Fruit fly (Drosophila melanogaster): ENCODE results near the gene Acbp1.

Gene Acbp1

DNA sequence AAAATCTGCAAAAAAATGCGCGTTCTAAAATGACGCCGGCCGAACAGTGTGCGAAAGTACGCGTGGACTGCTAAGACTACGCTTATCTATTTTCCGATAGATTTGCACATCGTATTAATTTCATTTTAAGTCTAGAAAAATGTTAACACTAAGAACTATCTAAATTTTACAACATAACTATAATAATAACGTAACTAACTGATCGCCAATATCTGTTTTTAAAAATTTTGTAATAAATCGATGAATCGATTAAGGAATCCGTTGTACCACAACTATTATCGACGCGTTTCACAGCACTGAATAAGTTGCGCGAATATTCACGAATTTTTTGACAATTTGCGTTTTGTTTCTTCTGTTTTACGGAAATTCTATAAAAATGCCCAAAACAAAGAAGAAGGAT, 48.8 kb upstream of the Acbp1 start, which contains the start of gene Ssb-c31a (continued):
- no peak for TF ChIP-seq dan (GFP tag; IDR thresholded peaks at IDR 0.05)
- no peak for TF ChIP-seq br (optimal IDR thresholded peaks at IDR 0.05)
- no peak for TF ChIP-seq CG13894 (tag; optimal IDR thresholded peaks at IDR 0.05)
- TF ChIP-seq ind (GFP tag; optimal IDR thresholded peaks at IDR 0.05) = peak; percentile 58
- peak; percentile 2 for TF ChIP-seq MESR4 (GFP tag; optimal IDR thresholded peaks at IDR 0.05)
- TF ChIP-seq zen2 (GFP tag; IDR thresholded peaks at IDR 0.05; ENCODE audit: partially characterized antibody) = peak; percentile 28; the same call in 1 of the 3 replicates
- no peak for TF ChIP-seq yki (optimal IDR thresholded peaks at IDR 0.05)
- TF ChIP-seq trem (tag; optimal IDR thresholded peaks at IDR 0.05) = peak; percentile 75
- TF ChIP-seq pros (GFP tag; optimal IDR thresholded peaks at IDR 0.05) = no peak
- TF ChIP-seq CG10147 (GFP tag; optimal IDR thresholded peaks at IDR 0.05) = peak; percentile 61
- TF ChIP-seq phol (tag; optimal IDR thresholded peaks at IDR 0.05) = peak; percentile 73
- peak; percentile 9 for TF ChIP-seq gfzf (GFP tag; optimal IDR thresholded peaks at IDR 0.05)
- TF ChIP-seq kni (GFP tag; optimal IDR thresholded peaks at IDR 0.05) = no peak
- peak; percentile 33 for TF ChIP-seq dmrt99B (tag; optimal IDR thresholded peaks at IDR 0.05)
- no peak for TF ChIP-seq CG14965 (GFP tag; optimal IDR thresholded peaks at IDR 0.05; ENCODE audit: borderline replicate concordance)
- no peak for TF ChIP-seq CG4707 (GFP tag; optimal IDR thresholded peaks at IDR 0.05)
- TF ChIP-seq Bgb (GFP tag; IDR thresholded peaks at IDR 0.05; ENCODE audit: partially characterized antibody) = peak; percentile 66
- TF ChIP-seq CG18476 (GFP tag; optimal IDR thresholded peaks at IDR 0.05) = peak; percentile 49
- peak; percentile 47; the same call in 1 of the 3 replicates for TF ChIP-seq CG14860 (GFP tag; IDR thresholded peaks at IDR 0.05; ENCODE audit: partially characterized antibody)
- no peak for TF ChIP-seq CG10462 (GFP tag; optimal IDR thresholded peaks at IDR 0.05)
- TF ChIP-seq bcd (GFP tag; optimal IDR thresholded peaks at IDR 0.05) = peak; percentile 55
- no peak for TF ChIP-seq Ada2b (GFP tag; IDR thresholded peaks at IDR 0.05)
- no peak for TF ChIP-seq Hand (GFP tag; optimal IDR thresholded peaks at IDR 0.05)
- peak; percentile 56 for TF ChIP-seq CG12155 (GFP tag; optimal IDR thresholded peaks at IDR 0.05)
- peak; percentile 79 for TF ChIP-seq CG2116 (GFP tag; optimal IDR thresholded peaks at IDR 0.05)
- peak; percentile 59 for TF ChIP-seq CG4328 (GFP tag; optimal IDR thresholded peaks at IDR 0.05)
- no peak for TF ChIP-seq ase (GFP tag; IDR thresholded peaks at IDR 0.05)
- peak; percentile 60 for TF ChIP-seq CoRest (tag; optimal IDR thresholded peaks at IDR 0.05)
- TF ChIP-seq CG10274 (GFP tag; optimal IDR thresholded peaks at IDR 0.05) = no peak
- TF ChIP-seq Elba2 (GFP tag; optimal IDR thresholded peaks at IDR 0.05) = no peak
- peak; percentile 31 to 48 for TF ChIP-seq Hr51 (GFP tag; optimal IDR thresholded peaks at IDR 0.05)
- TF ChIP-seq chinmo (GFP tag; IDR thresholded peaks at IDR 0.05; ENCODE audit: partially characterized antibody) = 0 out of 4 replicates have a peak, but pooled peaks have one; percentile 47
- TF ChIP-seq CkIIα-i1 (GFP tag; IDR thresholded peaks at IDR 0.05) = no peak
- no peak for TF ChIP-seq CG15011 (GFP tag; optimal IDR thresholded peaks at IDR 0.05)
- TF ChIP-seq HHEX (GFP tag; optimal IDR thresholded peaks at IDR 0.05) = peak; percentile 51
- TF ChIP-seq CG31388 (GFP tag; optimal IDR thresholded peaks at IDR 0.05) = no peak
- peak; percentile 51 for TF ChIP-seq Atf-2 (GFP tag; optimal IDR thresholded peaks at IDR 0.05)
- TF ChIP-seq Atf6 (GFP tag; IDR thresholded peaks at IDR 0.05) = peak; percentile 40; the same call in 1 of the 2 replicates
- no peak for TF ChIP-seq CG6654 (GFP tag; optimal IDR thresholded peaks at IDR 0.05)
- peak; percentile 57 for TF ChIP-seq Xrp1 (GFP tag; IDR thresholded peaks at IDR 0.05)
- peak; percentile 71 for TF ChIP-seq CG8290 (GFP tag; optimal IDR thresholded peaks at IDR 0.05)
- peak; percentile 54 to 61 for TF ChIP-seq CG8290 (tag; optimal IDR thresholded peaks at IDR 0.05)
- peak; percentile 58 for TF ChIP-seq Mad (GFP tag; optimal IDR thresholded peaks at IDR 0.05)
- TF ChIP-seq trh (GFP tag; optimal IDR thresholded peaks at IDR 0.05) = no peak
- TF ChIP-seq CG10321 (GFP tag; IDR thresholded peaks at IDR 0.05) = no peak
- peak; percentile 45 for TF ChIP-seq CG4854 (GFP tag; optimal IDR thresholded peaks at IDR 0.05)
- peak; percentile 45 for TF ChIP-seq CG6689 (GFP tag; IDR thresholded peaks at IDR 0.05)
- TF ChIP-seq ab (GFP tag; optimal IDR thresholded peaks at IDR 0.05) = no peak
- 0 out of 2 replicates have a peak, but pooled peaks have one; percentile 24 for TF ChIP-seq ranshi (GFP tag; IDR thresholded peaks at IDR 0.05)
- no peak for TF ChIP-seq CG6272 (GFP tag; IDR thresholded peaks at IDR 0.05)
- no peak for TF ChIP-seq ro (GFP tag; IDR thresholded peaks at IDR 0.05)

All from whole organism, embryonic.